Fruit fly (Drosophila melanogaster): ENCODE data around the gene Sec13.

Sec13 gene

DNA sequence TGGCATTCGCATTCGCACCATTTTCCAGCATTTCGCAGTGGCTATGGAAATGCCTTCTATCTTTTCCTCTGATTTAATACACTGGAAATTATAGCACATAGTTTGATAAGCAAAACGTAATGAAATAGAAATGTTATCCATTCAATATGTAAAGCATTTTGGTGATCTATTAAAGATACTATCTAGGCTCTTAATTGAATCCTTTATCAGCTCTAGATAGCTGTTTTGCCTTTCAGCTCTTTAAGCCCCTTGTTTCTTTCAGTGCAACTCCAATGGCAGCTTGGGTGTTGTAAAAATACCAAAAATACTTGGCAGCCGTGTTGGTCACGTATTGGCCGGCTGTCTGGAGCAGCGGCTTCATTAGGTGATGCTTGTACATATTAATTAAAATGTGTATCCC, 8.9 kb downstream of the Sec13 start:
- TF ChIP-seq dsf (GFP tag; optimal IDR thresholded peaks at IDR 0.05; ENCODE audit: borderline replicate concordance) (no peak), lola (GFP tag; optimal IDR thresholded peaks at IDR 0.05) (no peak), pan (optimal IDR thresholded peaks at IDR 0.05) (no peak), jim (GFP tag; optimal IDR thresholded peaks at IDR 0.05) (no peak), h (GFP tag; optimal IDR thresholded peaks at IDR 0.05) (no peak), rgr (GFP tag; optimal IDR thresholded peaks at IDR 0.05) (no peak), foxo (GFP tag; optimal IDR thresholded peaks at IDR 0.05) (no peak), sv (GFP tag; optimal IDR thresholded peaks at IDR 0.05) (no peak), Vsx2 (GFP tag; optimal IDR thresholded peaks at IDR 0.05; ENCODE audit: partially characterized antibody) (no peak), Abd-B (GFP tag; optimal IDR thresholded peaks at IDR 0.05) (no peak), fru (GFP tag; optimal IDR thresholded peaks at IDR 0.05) (no peak), Dfd (GFP tag; optimal IDR thresholded peaks at IDR 0.05) (no peak), Rel (GFP tag; optimal IDR thresholded peaks at IDR 0.05) (no peak), Rel (tag; optimal IDR thresholded peaks at IDR 0.05) (no peak), HLH106 (tag; optimal IDR thresholded peaks at IDR 0.05) (no peak), Hr83 (GFP tag; optimal IDR thresholded peaks at IDR 0.05; ENCODE audit: poor library complexity, severe bottlenecking) (no peak)

DNA sequence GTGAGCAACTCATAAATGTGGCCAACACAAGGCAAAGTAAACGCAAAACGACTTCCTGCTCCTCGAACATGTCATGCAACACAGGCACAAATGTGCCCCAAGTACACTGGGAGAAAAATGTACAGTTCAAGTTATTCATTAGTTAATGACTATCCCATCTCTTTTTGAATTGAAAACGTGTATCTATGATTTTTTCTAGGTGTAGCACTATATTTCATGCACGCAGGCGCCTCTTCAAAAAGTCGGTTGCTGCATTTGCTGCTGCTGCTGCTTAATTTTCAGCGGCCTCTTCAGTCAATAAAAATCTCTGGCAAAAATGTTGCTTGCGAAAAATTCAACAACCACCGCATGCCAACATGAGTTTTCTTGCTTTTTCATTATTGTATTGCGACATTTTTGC, 11.5 kb downstream of the Sec13 start:
- no peak for TF ChIP-seq dmrt93B (GFP tag; optimal IDR thresholded peaks at IDR 0.05)
- no peak for TF ChIP-seq sv (GFP tag; optimal IDR thresholded peaks at IDR 0.05)
- no peak for TF ChIP-seq Myc (optimal IDR thresholded peaks at IDR 0.05)
- no peak for TF ChIP-seq HLH106 (tag; optimal IDR thresholded peaks at IDR 0.05)
- TF ChIP-seq Abd-B (GFP tag; optimal IDR thresholded peaks at IDR 0.05) = no peak
- TF ChIP-seq brk (GFP tag; optimal IDR thresholded peaks at IDR 0.05) = no peak
- TF ChIP-seq Sp1 (GFP tag; optimal IDR thresholded peaks at IDR 0.05) = no peak
- no peak for TF ChIP-seq foxo (GFP tag; optimal IDR thresholded peaks at IDR 0.05)

DNA sequence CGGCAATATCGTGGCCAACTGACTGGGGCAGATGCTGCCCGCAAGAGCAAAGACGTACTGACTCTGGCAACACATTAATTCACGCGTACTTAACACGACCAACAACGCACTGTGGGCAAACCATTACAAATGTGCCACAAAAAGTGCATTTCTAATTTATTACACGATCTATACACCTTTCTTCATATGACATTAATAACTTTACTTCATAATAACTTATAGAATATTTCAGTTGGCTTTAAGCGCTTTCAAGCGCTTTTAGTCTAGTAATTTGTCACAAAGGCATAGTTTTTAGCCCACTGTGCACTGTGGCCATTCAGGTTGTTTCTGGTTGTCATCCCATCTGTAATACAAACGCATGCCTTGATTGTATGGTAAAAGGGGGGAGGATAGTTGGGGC, 12.2 kb downstream of the Sec13 start:
- TF ChIP-seq Sp1 (GFP tag; optimal IDR thresholded peaks at IDR 0.05) (no peak), Hnf4 (GFP tag; optimal IDR thresholded peaks at IDR 0.05) (no peak), sv (GFP tag; optimal IDR thresholded peaks at IDR 0.05) (no peak), psq (GFP tag; optimal IDR thresholded peaks at IDR 0.05) (no peak), Abd-B (GFP tag; optimal IDR thresholded peaks at IDR 0.05) (no peak), rgr (GFP tag; optimal IDR thresholded peaks at IDR 0.05) (no peak)

DNA sequence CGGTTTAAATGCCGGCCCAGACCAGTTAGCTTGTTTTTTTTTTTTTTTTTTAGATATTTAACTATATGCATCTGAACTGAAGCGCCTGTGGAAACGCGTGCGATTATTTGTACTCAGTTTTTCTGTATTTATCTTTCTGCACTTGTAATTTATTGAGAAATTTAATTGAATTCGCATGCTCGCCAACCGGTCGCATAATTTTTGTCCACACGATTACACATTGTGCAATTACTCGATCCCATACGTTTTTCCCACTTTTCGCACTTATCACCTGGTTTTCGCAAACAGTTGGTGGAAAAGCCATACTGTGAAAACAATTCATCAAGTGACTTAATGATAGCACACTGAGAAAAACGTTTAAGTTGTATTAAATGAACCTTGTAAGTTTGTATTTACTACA, 16.5 kb downstream of the Sec13 start, which contains the start of gene CG42827:
CG42827 (plus strand) TSS at position 301 of the 400 bp plus-strand sequence.
- TF ChIP-seq Mio (GFP tag; optimal IDR thresholded peaks at IDR 0.05) (no peak), Dif (GFP tag; optimal IDR thresholded peaks at IDR 0.05; ENCODE audit: partially characterized antibody) (no peak), Myc (optimal IDR thresholded peaks at IDR 0.05) (no peak), usp (GFP tag; optimal IDR thresholded peaks at IDR 0.05) (no peak), jim (GFP tag; optimal IDR thresholded peaks at IDR 0.05) (no peak), Hr83 (GFP tag; optimal IDR thresholded peaks at IDR 0.05; ENCODE audit: poor library complexity, severe bottlenecking) (no peak), Rel (GFP tag; optimal IDR thresholded peaks at IDR 0.05) (no peak), Rel (tag; optimal IDR thresholded peaks at IDR 0.05) (no peak), Jra (GFP tag; optimal IDR thresholded peaks at IDR 0.05) (no peak)

DNA sequence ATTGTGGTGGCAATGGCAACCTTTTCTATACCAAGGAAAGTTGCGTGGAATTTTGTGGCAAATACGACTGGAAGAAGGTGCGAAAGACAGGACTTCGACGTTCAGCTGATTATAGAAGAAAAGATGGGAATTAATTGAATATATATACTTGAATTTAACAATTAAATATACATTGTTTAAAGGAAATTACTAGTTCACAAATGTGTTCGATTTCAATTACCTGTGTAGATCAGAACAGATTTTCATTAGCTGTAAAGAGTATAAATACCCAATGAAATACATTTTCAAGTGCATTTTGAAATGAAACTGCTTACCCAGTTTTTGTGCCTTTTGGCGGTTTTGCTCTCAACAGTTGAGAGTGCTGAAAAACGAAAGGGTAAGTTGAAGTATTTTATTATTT, 17.3 kb downstream of the Sec13 start, which contains the start of gene CG42828:
CG42828 (plus strand) TSS at position 301 of the 400 bp plus-strand sequence.
- TF ChIP-seq sage (GFP tag; optimal IDR thresholded peaks at IDR 0.05) = no peak
- no peak for TF ChIP-seq Mio (GFP tag; optimal IDR thresholded peaks at IDR 0.05)
- no peak for TF ChIP-seq Rel (GFP tag; optimal IDR thresholded peaks at IDR 0.05)
- TF ChIP-seq Rel (tag; optimal IDR thresholded peaks at IDR 0.05) = no peak
- TF ChIP-seq Sp1 (GFP tag; optimal IDR thresholded peaks at IDR 0.05) = no peak
- TF ChIP-seq tai (GFP tag; optimal IDR thresholded peaks at IDR 0.05) = no peak
- TF ChIP-seq OdsH (GFP tag; optimal IDR thresholded peaks at IDR 0.05) = no peak
- TF ChIP-seq sv (GFP tag; optimal IDR thresholded peaks at IDR 0.05) = no peak
- no peak for TF ChIP-seq dsf (GFP tag; optimal IDR thresholded peaks at IDR 0.05; ENCODE audit: borderline replicate concordance)
- no peak for TF ChIP-seq HLH106 (tag; optimal IDR thresholded peaks at IDR 0.05)
- TF ChIP-seq CrebA (GFP tag; optimal IDR thresholded peaks at IDR 0.05; ENCODE audit: borderline replicate concordance) = no peak
- no peak for TF ChIP-seq dl (GFP tag; optimal IDR thresholded peaks at IDR 0.05; ENCODE audit: insufficient read depth in 1 of 2, partially characterized antibody in 2 of 2)
- no peak for TF ChIP-seq Vsx2 (GFP tag; optimal IDR thresholded peaks at IDR 0.05; ENCODE audit: partially characterized antibody)
- no peak for TF ChIP-seq br (GFP tag; optimal IDR thresholded peaks at IDR 0.05)

All from whole organism, wandering third instar larva.